Worm (Caenorhabditis elegans) whole organism, late embryonic: Measurements from ENCODE around the gene ost-1.

Experiments
- C08G9.2 ChIP-seq: sonication (generic microtip); optimal IDR thresholded peaks from 2 replicates; lab custom pipeline; 2016; ENCODE audit warnings: mild to moderate bottlenecking, missing genetic modification characterization, moderate library complexity, missing compliant biosample characterization
- C38D4.7 ChIP-seq: fragments of 200-800 bp; sonication (Bioruptor generic); optimal IDR thresholded peaks from 2 replicates; lab custom pipeline; 2018; ENCODE audit warnings: mild to moderate bottlenecking, missing genetic modification characterization, moderate library complexity, missing compliant biosample characterization
- K02D7.2 ChIP-seq: sonication (generic microtip); optimal IDR thresholded peaks from 2 replicates; lab custom pipeline; 2017; ENCODE audit warnings: mild to moderate bottlenecking, missing genetic modification characterization, missing compliant biosample characterization
- K09A11.1 ChIP-seq: sonication (generic microtip); optimal IDR thresholded peaks from 2 replicates; lab custom pipeline; 2017; ENCODE audit warnings: antibody characterized with exemption, mild to moderate bottlenecking, missing genetic modification characterization, missing compliant biosample characterization; ENCODE audit not compliant: insufficient read depth
- T23F11.4 ChIP-seq: fragments of 200-800 bp; sonication (Bioruptor generic); optimal IDR thresholded peaks from 2 replicates; lab custom pipeline; 2018; ENCODE audit warnings: mild to moderate bottlenecking, missing genetic modification characterization, missing compliant biosample characterization
- ahr-1 ChIP-seq: sonication (generic microtip); optimal IDR thresholded peaks from 2 replicates; lab custom pipeline; 2016; ENCODE audit warnings: missing genetic modification characterization, missing compliant biosample characterization
- ama-1 ChIP-seq: fragments of 150-350 bp; optimal IDR thresholded peaks from 2 replicates; lab custom pipeline; 2014
- ceh-19 ChIP-seq: fragments of 200-800 bp; sonication (Bioruptor generic); optimal IDR thresholded peaks from 2 replicates; lab custom pipeline; 2018; ENCODE audit warnings: mild to moderate bottlenecking, missing genetic modification characterization, missing compliant biosample characterization
- ceh-22 ChIP-seq: sonication (generic microtip); optimal IDR thresholded peaks from 2 replicates; lab custom pipeline; 2017; ENCODE audit warnings: missing biosample characterization, missing genetic modification characterization
- ceh-24 ChIP-seq: sonication (generic microtip); optimal IDR thresholded peaks from 2 replicates; lab custom pipeline; 2016; ENCODE audit warnings: mild to moderate bottlenecking, missing genetic modification characterization, missing compliant biosample characterization
- ceh-30 ChIP-seq: fragments of 150-350 bp; optimal IDR thresholded peaks from 2 replicates; lab custom pipeline; 2014; ENCODE audit warnings: missing biosample characterization, missing genetic modification characterization
- ceh-34 ChIP-seq: sonication (generic microtip); optimal IDR thresholded peaks from 2 replicates; lab custom pipeline; 2016; ENCODE audit warnings: mild to moderate bottlenecking, missing genetic modification characterization, missing compliant biosample characterization
- ceh-45 ChIP-seq: fragments of 200-800 bp; sonication (Bioruptor generic); IDR thresholded peaks from 2 replicates; pipeline ENCODE4 v1.3.6; 2022; ENCODE audit warnings: missing genetic modification reagents, missing genetic modification characterization, missing compliant biosample characterization
- ceh-6 ChIP-seq: fragments of 200-800 bp; sonication (Bioruptor generic); optimal IDR thresholded peaks from 2 replicates; lab custom pipeline; 2018; ENCODE audit warnings: mild to moderate bottlenecking, missing genetic modification characterization, missing compliant biosample characterization
- che-1 ChIP-seq: sonication (generic microtip); optimal IDR thresholded peaks from 2 replicates; lab custom pipeline; 2016; ENCODE audit warnings: mild to moderate bottlenecking, missing genetic modification characterization, missing compliant biosample characterization
- dmd-4 ChIP-seq: sonication (generic microtip); optimal IDR thresholded peaks from 2 replicates; lab custom pipeline; 2016; ENCODE audit warnings: borderline replicate concordance, missing genetic modification characterization, missing compliant biosample characterization
- elt-4 ChIP-seq: sonication (generic microtip); optimal IDR thresholded peaks from 2 replicates; lab custom pipeline; 2016; ENCODE audit warnings: missing genetic modification characterization, missing compliant biosample characterization
- ets-4 ChIP-seq: sonication (generic microtip); optimal IDR thresholded peaks from 2 replicates; lab custom pipeline; 2016; ENCODE audit warnings: missing genetic modification characterization, missing compliant biosample characterization
- fkh-6 ChIP-seq: sonication (generic microtip); optimal IDR thresholded peaks from 2 replicates; lab custom pipeline; 2016; ENCODE audit warnings: missing genetic modification characterization, missing compliant biosample characterization
- gmeb-2 ChIP-seq: sonication (generic microtip); optimal IDR thresholded peaks from 2 replicates; lab custom pipeline; 2016; ENCODE audit warnings: missing genetic modification characterization, inconsistent platforms, missing compliant biosample characterization
- hlh-13 ChIP-seq: fragments of 200-800 bp; sonication (Bioruptor generic); optimal IDR thresholded peaks from 2 replicates; lab custom pipeline; 2018; ENCODE audit warnings: mild to moderate bottlenecking, missing genetic modification characterization, missing compliant biosample characterization
- hlh-30 ChIP-seq: sonication (generic microtip); optimal IDR thresholded peaks from 2 replicates; lab custom pipeline; 2017; ENCODE audit warnings: antibody characterized with exemption, missing genetic modification characterization, missing compliant biosample characterization; ENCODE audit not compliant: insufficient read depth
- hlh-6 ChIP-seq: sonication (generic microtip); optimal IDR thresholded peaks from 2 replicates; lab custom pipeline; 2016; ENCODE audit warnings: missing genotype, missing genetic modification characterization, missing compliant biosample characterization
- lim-6 ChIP-seq: sonication (generic microtip); optimal IDR thresholded peaks from 2 replicates; lab custom pipeline; 2016; ENCODE audit warnings: missing genetic modification characterization, missing compliant biosample characterization
- lin-11 ChIP-seq: fragments of 200-800 bp; sonication (Bioruptor generic); optimal IDR thresholded peaks from 2 replicates; lab custom pipeline; 2018; ENCODE audit warnings: mild to moderate bottlenecking, missing genetic modification characterization, missing compliant biosample characterization
- mec-3 ChIP-seq: sonication (generic microtip); optimal IDR thresholded peaks from 2 replicates; lab custom pipeline; 2016; ENCODE audit warnings: borderline replicate concordance, missing genetic modification characterization, missing compliant biosample characterization
- nhr-11 ChIP-seq: fragments of 150-350 bp; optimal IDR thresholded peaks from 2 replicates; lab custom pipeline; 2014; ENCODE audit warnings: missing biosample characterization, missing genetic modification characterization
- nhr-232 ChIP-seq: sonication (generic microtip); optimal IDR thresholded peaks from 2 replicates; lab custom pipeline; 2016; ENCODE audit warnings: missing genetic modification characterization, missing compliant biosample characterization
- odd-2 ChIP-seq: sonication (generic microtip); optimal IDR thresholded peaks from 2 replicates; lab custom pipeline; 2017; ENCODE audit warnings: antibody characterized with exemption, mild to moderate bottlenecking, missing genetic modification characterization, missing compliant biosample characterization
- pax-1 ChIP-seq: fragments of 150-350 bp; optimal IDR thresholded peaks from 2 replicates; lab custom pipeline; 2014; ENCODE audit warnings: missing biosample characterization, missing genetic modification characterization
- pha-4 ChIP-seq: fragments of 150-350 bp; optimal IDR thresholded peaks from 2 replicates; lab custom pipeline; 2018; ENCODE audit warnings: missing biosample characterization, missing genetic modification reagents, missing genetic modification characterization
- rnt-1 ChIP-seq: sonication (generic microtip); optimal IDR thresholded peaks from 2 replicates; lab custom pipeline; 2016; ENCODE audit warnings: missing genetic modification characterization, missing compliant biosample characterization
- syd-9 ChIP-seq: sonication (generic microtip); optimal IDR thresholded peaks from 2 replicates; lab custom pipeline; 2016; ENCODE audit warnings: mild to moderate bottlenecking, missing genetic modification characterization, moderate library complexity, missing compliant biosample characterization
- tbx-7 ChIP-seq: sonication (generic microtip); optimal IDR thresholded peaks from 2 replicates; lab custom pipeline; 2016; ENCODE audit warnings: missing genotype, missing genetic modification characterization, missing compliant biosample characterization
- unc-3 ChIP-seq, 2 experiments: fragments of 200-800 bp in 1 of 2; sonication (Bioruptor generic) in 1 of 2; sonication (generic microtip) in 1 of 2; conservative IDR thresholded peaks in 1 of 2; optimal IDR thresholded peaks in 1 of 2; 2 replicates each; pipeline versions ENCODE4 v1.3.6 to Lab custom; 2016 to 2022; ENCODE audit warnings: missing compliant biosample characterization in 2 of 2, missing genetic modification characterization in 2 of 2, missing genetic modification reagents in 1 of 2
- unc-42 ChIP-seq: sonication (generic microtip); optimal IDR thresholded peaks from 2 replicates; lab custom pipeline; 2016; ENCODE audit warnings: missing genotype, missing genetic modification characterization, missing compliant biosample characterization
- ztf-16 ChIP-seq: sonication (generic microtip); optimal IDR thresholded peaks from 2 replicates; lab custom pipeline; 2017; ENCODE audit warnings: missing genetic modification characterization, missing compliant biosample characterization

The ost-1 gene

ce11 chrIV:1093870-1094564 is 13.2 kb upstream of the ost-1 start, which contains the start of the genes cct-8 and Y55F3AR.2 (continued):
- TF ChIP-seq unc-3 (GFP tag; conservative IDR thresholded peaks at IDR 0.05; lab: Robert Waterston, UW) (peak; percentile 51; the same call in 1 of the 2 replicates), unc-3 (tag; optimal IDR thresholded peaks at IDR 0.05; lab: Kevin White, UChicago) (peak; percentile 53), lim-6 (tag; lab: Kevin White, UChicago) (peak; percentile 16), syd-9 (tag; lab: Kevin White, UChicago) (peak; percentile 9), ama-1 (no peak), tbx-7 (tag; lab: Kevin White, UChicago) (no peak), nhr-11 (tag; lab: Kevin White, UChicago) (no peak), rnt-1 (tag; lab: Kevin White, UChicago) (peak; percentile 67), ceh-45 (GFP tag; lab: Robert Waterston, UW) (no peak), K09A11.1 (tag; lab: Kevin White, UChicago) (no peak), che-1 (tag; lab: Kevin White, UChicago) (peak; percentile 40), ahr-1 (tag; lab: Kevin White, UChicago) (peak; percentile 16), ets-4 (tag; lab: Kevin White, UChicago) (peak; percentile 64), elt-4 (no peak), ceh-6 (peak; percentile 40), T23F11.4 (GFP tag; lab: Kevin White, UChicago) (peak; percentile 44), lin-11 (tag; lab: Kevin White, UChicago) (peak; percentile 42), pax-1 (tag; lab: Kevin White, UChicago) (peak; percentile 52), nhr-232 (tag; lab: Kevin White, UChicago) (no peak), C38D4.7 (GFP tag; lab: Kevin White, UChicago) (peak; percentile 27), K02D7.2 (no peak), ceh-19 (GFP tag; lab: Kevin White, UChicago) (peak; percentile 51), fkh-6 (no peak), hlh-13 (GFP tag; lab: Kevin White, UChicago) (no peak)

- TF ChIP-seq mec-3 (no peak), ceh-22 (tag; lab: Kevin White, UChicago) (no peak), dmd-4 (tag; lab: Kevin White, UChicago) (no peak), gmeb-2 (tag; lab: Kevin White, UChicago) (no peak), ahr-1 (tag; lab: Kevin White, UChicago) (no peak), pha-4 (no peak), ceh-34 (no peak)
These were observed 11.0 kb upstream of the ost-1 start for ce11 chrIV:1096154-1096553.

- no peak for TF ChIP-seq syd-9 (tag; lab: Kevin White, UChicago)
- no peak for TF ChIP-seq ceh-30
- TF ChIP-seq C08G9.2 (tag; lab: Kevin White, UChicago): no peak
- TF ChIP-seq hlh-30 (tag; lab: Kevin White, UChicago): no peak
- no peak for TF ChIP-seq C38D4.7 (GFP tag; lab: Kevin White, UChicago)
- TF ChIP-seq hlh-6 (tag; lab: Kevin White, UChicago): no peak
- TF ChIP-seq ztf-16 (tag; lab: Kevin White, UChicago): no peak
- no peak for TF ChIP-seq odd-2
- TF ChIP-seq ceh-24 (tag; lab: Kevin White, UChicago): no peak
- TF ChIP-seq unc-42 (tag; lab: Kevin White, UChicago): no peak
These were observed 10.0 kb upstream of the ost-1 start, which contains the start of gene cox-18 for ce11 chrIV:1097153-1097552. Gene cox-18 (plus strand): TSS chrIV:1097453.
